Worm (Caenorhabditis elegans) whole organism, young adult: Measurements from ENCODE around the gene F21D5.3.

ENCODE experiments used
- B0035.1 ChIP-seq: sonication (generic microtip); optimal IDR thresholded peaks from 2 replicates; lab custom pipeline; 2016; ENCODE audit warnings: missing genetic modification characterization, mild to moderate bottlenecking, missing compliant biosample characterization, missing genotype, missing genetic modification reagents
- Y95B8A.8 ChIP-seq: fragments of 200-800 bp; sonication (Bioruptor generic); IDR thresholded peaks from 2 replicates; pipeline ENCODE4 v1.3.6; 2022; ENCODE audit warnings: missing genetic modification reagents, missing genetic modification characterization, missing compliant biosample characterization
- ZK185.1 ChIP-seq: sonication (generic microtip); optimal IDR thresholded peaks from 2 replicates; lab custom pipeline; 2016; ENCODE audit warnings: mild to moderate bottlenecking, missing genetic modification characterization, missing compliant biosample characterization; ENCODE audit not compliant: poor library complexity, severe bottlenecking
- atf-7 ChIP-seq: sonication (generic microtip); optimal IDR thresholded peaks from 2 replicates; lab custom pipeline; 2017; ENCODE audit warnings: mild to moderate bottlenecking, missing genetic modification characterization, missing compliant biosample characterization
- ccch-3 ChIP-seq: fragments of 200-800 bp; sonication (Bioruptor generic); optimal IDR thresholded peaks from 2 replicates; lab custom pipeline; 2018; ENCODE audit warnings: mild to moderate bottlenecking, missing genetic modification characterization, missing compliant biosample characterization
- fkh-3 ChIP-seq: sonication (generic microtip); optimal IDR thresholded peaks from 2 replicates; lab custom pipeline; 2016; ENCODE audit warnings: mild to moderate bottlenecking, missing genetic modification characterization, missing compliant biosample characterization
- hmg-20 ChIP-seq: fragments of 200-800 bp; sonication (Bioruptor generic); IDR thresholded peaks from 2 replicates; pipeline ENCODE4 v1.3.6; 2022; ENCODE audit warnings: missing genetic modification reagents, missing genetic modification characterization, missing compliant biosample characterization
- mxl-1 ChIP-seq: sonication (generic microtip); optimal IDR thresholded peaks from 2 replicates; lab custom pipeline; 2016; ENCODE audit warnings: missing genetic modification characterization, missing compliant biosample characterization
- nhr-120 ChIP-seq: fragments of 200-800 bp; sonication (Bioruptor generic); IDR thresholded peaks from 2 replicates; pipeline ENCODE4 v1.3.6; 2022; ENCODE audit warnings: missing genetic modification characterization, missing compliant biosample characterization
- sptf-2 ChIP-seq: fragments of 200-800 bp; sonication (Bioruptor generic); optimal IDR thresholded peaks from 2 replicates; lab custom pipeline; 2018; ENCODE audit warnings: mild to moderate bottlenecking, missing genetic modification characterization, missing compliant biosample characterization

DNA sequence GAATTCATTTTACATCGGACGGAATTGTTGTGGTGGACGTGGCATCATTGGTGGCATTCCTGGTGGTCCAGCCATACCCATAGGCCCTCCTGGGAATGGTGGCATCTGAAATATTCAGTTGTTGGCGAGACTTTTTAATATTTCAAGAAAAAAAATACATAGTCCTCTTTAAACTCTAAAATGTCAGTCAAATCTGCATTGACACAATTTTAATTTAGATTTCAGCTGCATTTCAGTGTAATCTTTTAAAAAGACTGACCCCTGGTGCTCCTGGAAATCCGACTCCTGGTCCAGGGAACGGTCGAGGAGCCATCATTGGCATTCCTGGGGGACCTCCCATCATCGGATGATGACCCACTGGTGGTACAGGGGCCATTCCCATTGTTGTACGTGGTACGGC, 43.6 kb upstream of the F21D5.3 start:
- TF ChIP-seq B0035.1 (tag; lab: Kevin White, UChicago): no peak
- TF ChIP-seq ccch-3 (GFP tag; lab: Kevin White, UChicago): no peak
- TF ChIP-seq hmg-20: no peak
- TF ChIP-seq nhr-120 (GFP tag; lab: Robert Waterston, UW): no peak
- TF ChIP-seq fkh-3 (tag; lab: Kevin White, UChicago): no peak
- no peak for TF ChIP-seq sptf-2 (GFP tag; lab: Kevin White, UChicago)
- TF ChIP-seq atf-7 (tag; lab: Kevin White, UChicago): no peak
- TF ChIP-seq Y95B8A.8: 0 out of 2 replicates have a peak, but pooled peaks have one; percentile 11
- TF ChIP-seq ZK185.1 (tag; lab: Kevin White, UChicago): no peak
- TF ChIP-seq mxl-1: no peak
